Worm (Caenorhabditis elegans) whole organism, L4/young adult: Measurements from ENCODE around the gene Y53G8B.2.

ENCODE experiments used
- W03F9.2 ChIP-seq: fragments of 150-350 bp; optimal IDR thresholded peaks from 2 replicates; lab custom pipeline; 2014; ENCODE audit warnings: missing biosample characterization, missing genetic modification characterization
- dao-5 ChIP-seq: sonication (generic microtip); optimal IDR thresholded peaks from 2 replicates; lab custom pipeline; 2016; ENCODE audit warnings: missing genotype, missing genetic modification characterization, moderate library complexity, missing compliant biosample characterization
- him-1 ChIP-seq: sonication (generic microtip); optimal IDR thresholded peaks from 2 replicates; lab custom pipeline; 2016; ENCODE audit warnings: missing genotype, missing genetic modification reagents, missing genetic modification characterization, missing compliant biosample characterization

DNA sequence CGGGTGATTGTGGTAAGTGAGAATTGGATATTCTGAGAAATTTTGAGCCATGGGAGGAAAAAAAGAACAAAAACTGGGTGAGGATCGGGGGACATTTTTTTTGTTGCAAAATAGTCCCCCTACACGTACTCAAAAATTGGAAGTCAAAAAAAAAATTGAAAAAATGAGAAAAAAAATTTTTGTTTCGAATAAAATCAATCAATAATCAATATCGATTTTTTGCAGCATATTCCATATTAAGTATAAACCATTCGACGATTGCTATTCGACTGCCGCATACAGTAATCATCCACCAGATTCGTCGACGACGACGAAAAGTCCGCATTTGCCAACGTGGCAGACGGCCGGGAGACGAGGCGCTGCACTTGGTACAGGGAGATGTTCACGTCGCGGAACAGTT, 8.9 kb upstream of the Y53G8B.2 start:
- TF ChIP-seq him-1 (no peak), W03F9.2 (tag; lab: Kevin White, UChicago) (no peak), dao-5 (tag; lab: Kevin White, UChicago) (no peak)
